Fruit fly (Drosophila melanogaster) whole organism, embryonic: ENCODE results near the gene Obp19c.

ENCODE experiments used
- Antp ChIP-seq: fragments of 200-800 bp; sonication (Bioruptor generic); optimal IDR thresholded peaks from 3 replicates; lab custom pipeline; 2016; ENCODE audit warnings: missing biosample characterization, missing genetic modification characterization
- Asciz ChIP-seq: fragments of 200-800 bp; sonication (Bioruptor generic); optimal IDR thresholded peaks from 2 replicates; lab custom pipeline; 2017; ENCODE audit warnings: missing biosample characterization, mild to moderate bottlenecking, missing genetic modification characterization, missing genetic modification reagents
- C15 ChIP-seq: fragments of 200-800 bp; sonication (Bioruptor generic); IDR thresholded peaks from 3 replicates; pipeline ENCODE4 v1.3.6; 2022; ENCODE audit warnings: missing biosample characterization, missing genetic modification characterization
- CG12219 ChIP-seq: fragments of 200-800 bp; sonication (Bioruptor generic); optimal IDR thresholded peaks from 3 replicates; lab custom pipeline; 2018; ENCODE audit warnings: missing biosample characterization, mild to moderate bottlenecking, missing genetic modification characterization
- CG1233 ChIP-seq: fragments of 200-800 bp; sonication (Bioruptor generic); optimal IDR thresholded peaks from 4 replicates; lab custom pipeline; 2018; ENCODE audit warnings: missing biosample characterization, mild to moderate bottlenecking, missing genetic modification characterization
- CG12744 ChIP-seq: fragments of 200-800 bp; sonication (Bioruptor generic); optimal IDR thresholded peaks from 2 replicates; lab custom pipeline; 2016; ENCODE audit warnings: missing biosample characterization, missing genetic modification characterization
- CG15073 ChIP-seq: fragments of 200-800 bp; sonication (Bioruptor generic); optimal IDR thresholded peaks from 2 replicates; lab custom pipeline; 2016; ENCODE audit warnings: missing biosample characterization, missing genetic modification characterization
- CG1602 ChIP-seq: fragments of 200-800 bp; sonication (Bioruptor generic); optimal IDR thresholded peaks from 3 replicates; lab custom pipeline; 2016; ENCODE audit warnings: missing biosample characterization, missing genetic modification characterization
- CG16813 ChIP-seq: fragments of 200-800 bp; sonication (Bioruptor generic); IDR thresholded peaks from 3 replicates; pipeline ENCODE4 v1.3.6; 2022; ENCODE audit warnings: missing biosample characterization, missing genetic modification characterization; ENCODE audit not compliant: partially characterized antibody
- CG17359 ChIP-seq: fragments of 200-800 bp; sonication (Bioruptor generic); optimal IDR thresholded peaks from 3 replicates; lab custom pipeline; 2018; ENCODE audit warnings: missing biosample characterization, mild to moderate bottlenecking, missing genetic modification characterization, moderate library complexity
- CG1792 ChIP-seq: fragments of 200-800 bp; sonication (Bioruptor generic); optimal IDR thresholded peaks from 2 replicates; lab custom pipeline; 2016; ENCODE audit warnings: missing biosample characterization, missing genetic modification characterization
- CG42726 ChIP-seq: fragments of 200-800 bp; sonication (Bioruptor generic); IDR thresholded peaks from 2 replicates; pipeline ENCODE4 v1.3.6; 2022; ENCODE audit warnings: missing biosample characterization, missing genetic modification characterization; ENCODE audit not compliant: partially characterized antibody
- CG9437 ChIP-seq: fragments of 200-800 bp; sonication (Bioruptor generic); optimal IDR thresholded peaks from 2 replicates; lab custom pipeline; 2018; ENCODE audit warnings: missing biosample characterization, mild to moderate bottlenecking, missing genetic modification characterization
- CkIIα-i1 ChIP-seq: fragments of 200-800 bp; sonication (Bioruptor generic); IDR thresholded peaks from 2 replicates; pipeline ENCODE4 v1.3.6; 2022; ENCODE audit warnings: missing biosample characterization, missing genetic modification characterization
- CoRest ChIP-seq: fragments of 200-800 bp; sonication (Bioruptor generic); optimal IDR thresholded peaks from 3 replicates; lab custom pipeline; 2018; ENCODE audit warnings: missing biosample characterization, mild to moderate bottlenecking, missing genetic modification characterization, moderate library complexity
- Dll ChIP-seq: fragments of 200-800 bp; sonication (Bioruptor generic); IDR thresholded peaks from 4 replicates; pipeline ENCODE4 v1.3.6; 2022; ENCODE audit warnings: missing biosample characterization, missing genetic modification characterization; ENCODE audit not compliant: partially characterized antibody
- Dref ChIP-seq: fragments of 200-800 bp; sonication (Bioruptor generic); IDR thresholded peaks from 2 replicates; pipeline ENCODE4 v1.3.6; 2022; ENCODE audit warnings: missing biosample characterization, missing genetic modification characterization
- E2f2 ChIP-seq: fragments of 200-800 bp; sonication (Bioruptor generic); IDR thresholded peaks from 2 replicates; pipeline ENCODE4 v1.3.6; 2022; ENCODE audit warnings: missing biosample characterization, missing genetic modification characterization
- HHEX ChIP-seq: fragments of 200-800 bp; sonication (Bioruptor generic); optimal IDR thresholded peaks from 3 replicates; lab custom pipeline; 2017; ENCODE audit warnings: missing biosample characterization, mild to moderate bottlenecking, missing genetic modification characterization, missing genetic modification reagents
- Hsf ChIP-seq: fragments of 200-800 bp; sonication (Bioruptor generic); optimal IDR thresholded peaks from 3 replicates; lab custom pipeline; 2016; ENCODE audit warnings: missing biosample characterization, missing genetic modification characterization
- NFAT ChIP-seq: fragments of 200-800 bp; sonication (Bioruptor generic); IDR thresholded peaks from 2 replicates; pipeline ENCODE4 v1.3.6; 2022; ENCODE audit warnings: missing biosample characterization, missing genetic modification characterization
- NK7.1 ChIP-seq: fragments of 200-800 bp; sonication (Bioruptor generic); optimal IDR thresholded peaks from 3 replicates; lab custom pipeline; 2016; ENCODE audit warnings: missing biosample characterization, missing genetic modification characterization
- Nf-YB ChIP-seq: fragments of 200-800 bp; sonication (Bioruptor generic); optimal IDR thresholded peaks from 3 replicates; lab custom pipeline; 2019; ENCODE audit warnings: missing biosample characterization, mild to moderate bottlenecking, missing genetic modification characterization, moderate library complexity
- Opbp ChIP-seq: fragments of 200-800 bp; sonication (Bioruptor generic); IDR thresholded peaks from 3 replicates; pipeline ENCODE4 v1.3.6; 2022; ENCODE audit warnings: missing biosample characterization, missing genetic modification characterization; ENCODE audit not compliant: partially characterized antibody
- Pdp1 ChIP-seq, 2 experiments: fragments of 200-800 bp; sonication (Bioruptor generic); optimal IDR thresholded peaks; 3 replicates each; lab custom pipeline; 2016; ENCODE audit warnings: missing biosample characterization in 2 of 2, missing genetic modification characterization in 2 of 2, mild to moderate bottlenecking in 1 of 2, moderate library complexity in 1 of 2
- Spps ChIP-seq: fragments of 200-800 bp; sonication (Bioruptor generic); optimal IDR thresholded peaks from 2 replicates; lab custom pipeline; 2018; ENCODE audit warnings: missing biosample characterization, mild to moderate bottlenecking, missing genetic modification characterization
- Stat92E ChIP-seq, 3 experiments: fragments of >200 bp in 2 of 3; fragments of 200-800 bp in 1 of 3; sonication (Bioruptor generic) in 1 of 3; optimal IDR thresholded peaks; 2 replicates each; lab custom pipeline; 2017 to 2019; ENCODE audit warnings: missing biosample characterization in 3 of 3, missing genetic modification characterization in 3 of 3, mild to moderate bottlenecking in 1 of 3, moderate library complexity in 1 of 3
- abd-A ChIP-seq: fragments of 200-800 bp; sonication (Bioruptor generic); optimal IDR thresholded peaks from 3 replicates; lab custom pipeline; 2019; ENCODE audit warnings: missing biosample characterization, mild to moderate bottlenecking, missing genetic modification characterization, moderate library complexity
- ap ChIP-seq: fragments of 200-800 bp; sonication (Bioruptor generic); IDR thresholded peaks from 2 replicates; pipeline ENCODE4 v1.3.6; 2022; ENCODE audit warnings: missing biosample characterization, missing genetic modification characterization
- ase ChIP-seq: fragments of 200-800 bp; sonication (Bioruptor generic); IDR thresholded peaks from 3 replicates; pipeline ENCODE4 v1.3.6; 2022; ENCODE audit warnings: missing biosample characterization, missing genetic modification characterization
- cato ChIP-seq: fragments of 200-800 bp; sonication (Bioruptor generic); optimal IDR thresholded peaks from 2 replicates; lab custom pipeline; 2016; ENCODE audit warnings: missing biosample characterization, missing genetic modification characterization, borderline replicate concordance
- chif ChIP-seq, 2 experiments: fragments of 200-800 bp; sonication (Bioruptor generic); optimal IDR thresholded peaks; 3 replicates each; lab custom pipeline; 2016; ENCODE audit warnings: missing biosample characterization in 2 of 2, missing genetic modification characterization in 2 of 2
- chn ChIP-seq: fragments of 200-800 bp; sonication (Bioruptor generic); optimal IDR thresholded peaks from 2 replicates; lab custom pipeline; 2016; ENCODE audit warnings: missing biosample characterization, missing genetic modification characterization
- croc ChIP-seq: fragments of 200-800 bp; sonication (Bioruptor generic); conservative IDR thresholded peaks from 3 replicates; pipeline ENCODE4 v1.3.6; 2022; ENCODE audit warnings: missing biosample characterization, missing genetic modification characterization
- disco-r ChIP-seq: fragments of 200-800 bp; sonication (Bioruptor generic); optimal IDR thresholded peaks from 2 replicates; lab custom pipeline; 2016; ENCODE audit warnings: missing biosample characterization, missing genetic modification characterization
- grau ChIP-seq: fragments of 200-800 bp; optimal IDR thresholded peaks from 3 replicates; lab custom pipeline; 2019; ENCODE audit warnings: missing biosample characterization, mild to moderate bottlenecking, missing genetic modification characterization, moderate library complexity
- hth ChIP-seq: fragments of >200 bp; optimal IDR thresholded peaks from 2 replicates; lab custom pipeline; 2017; ENCODE audit warnings: inconsistent platforms
- ken ChIP-seq: fragments of 200-800 bp; sonication (Bioruptor generic); IDR thresholded peaks from 3 replicates; pipeline ENCODE4 v1.3.6; 2022; ENCODE audit warnings: missing biosample characterization, missing genetic modification characterization
- peb ChIP-seq: fragments of 200-800 bp; sonication (Bioruptor generic); IDR thresholded peaks from 2 replicates; pipeline ENCODE4 v1.3.6; 2022; ENCODE audit warnings: missing biosample characterization, missing genetic modification characterization
- pfk ChIP-seq: fragments of 200-800 bp; sonication (Bioruptor generic); optimal IDR thresholded peaks from 2 replicates; lab custom pipeline; 2018; ENCODE audit warnings: missing biosample characterization, mild to moderate bottlenecking, missing genetic modification characterization, moderate library complexity
- rib ChIP-seq: fragments of 200-800 bp; sonication (Bioruptor generic); IDR thresholded peaks from 2 replicates; pipeline ENCODE4 v1.3.6; 2022; ENCODE audit warnings: missing biosample characterization, missing genetic modification characterization
- salm ChIP-seq: fragments of 200-800 bp; sonication (Bioruptor generic); optimal IDR thresholded peaks from 2 replicates; lab custom pipeline; 2018; ENCODE audit warnings: missing biosample characterization, mild to moderate bottlenecking, missing genetic modification characterization
- shn ChIP-seq: fragments of 200-800 bp; sonication (Bioruptor generic); optimal IDR thresholded peaks from 3 replicates; lab custom pipeline; 2016; ENCODE audit warnings: missing biosample characterization, missing genetic modification characterization
- slbo ChIP-seq: fragments of 200-800 bp; sonication (Bioruptor generic); IDR thresholded peaks from 2 replicates; pipeline ENCODE4 v1.3.6; 2022; ENCODE audit warnings: missing biosample characterization, missing genetic modification characterization
- sob ChIP-seq: fragments of 200-800 bp; sonication (Bioruptor generic); IDR thresholded peaks from 2 replicates; pipeline ENCODE4 v1.3.6; 2022; ENCODE audit warnings: missing biosample characterization, missing genetic modification characterization
- toy ChIP-seq: fragments of 200-800 bp; sonication (Bioruptor generic); IDR thresholded peaks from 2 replicates; pipeline ENCODE4 v1.3.6; 2022; ENCODE audit warnings: missing biosample characterization, missing genetic modification characterization
- unc-4 ChIP-seq: fragments of 200-800 bp; sonication (Bioruptor generic); IDR thresholded peaks from 2 replicates; pipeline ENCODE4 v1.3.6; 2022; ENCODE audit warnings: missing biosample characterization, missing genetic modification characterization; ENCODE audit not compliant: partially characterized antibody
- unpg ChIP-seq: fragments of 200-800 bp; sonication (Bioruptor generic); optimal IDR thresholded peaks from 3 replicates; lab custom pipeline; 2018; ENCODE audit warnings: missing biosample characterization, mild to moderate bottlenecking, missing genetic modification characterization, moderate library complexity

Gene Obp19c

dm6 chrX:20429482-20430204 is 10.9 kb upstream of the Obp19c start, which contains the start of the genes CG11710 and mal (continued):
- TF ChIP-seq CG16813 (GFP tag; lab: Robert Waterston, UW) (peak; percentile 35; the same call in 1 of the 3 replicates), CoRest (tag; lab: Kevin White, UChicago) (peak; percentile 84), chn (GFP tag; lab: Kevin White, UChicago) (peak; percentile 61), cato (GFP tag; lab: Kevin White, UChicago) (peak; percentile 47), grau (peak; percentile 81), Asciz (GFP tag; lab: Kevin White, UChicago) (no peak), slbo (GFP tag; lab: Robert Waterston, UW) (peak; percentile 73), C15 (GFP tag; lab: Robert Waterston, UW) (0 out of 3 replicates have a peak, but pooled peaks have one; percentile 37), Hsf (GFP tag; lab: Kevin White, UChicago) (peak; percentile 80), CG15073 (GFP tag; lab: Kevin White, UChicago) (no peak), Antp (GFP tag; lab: Kevin White, UChicago) (peak; percentile 50), sob (GFP tag; lab: Robert Waterston, UW) (peak; percentile 78), Opbp (GFP tag; lab: Robert Waterston, UW) (peak; percentile 62; the same call in 1 of the 3 replicates), CG1233 (peak; percentile 81), CG12744 (GFP tag; lab: Kevin White, UChicago) (peak; percentile 48), ase (GFP tag; lab: Robert Waterston, UW) (no peak), NK7.1 (GFP tag; lab: Kevin White, UChicago) (peak; percentile 73), HHEX (no peak), CG1792 (GFP tag; lab: Kevin White, UChicago) (peak; percentile 49), CG9437 (peak; percentile 61), Nf-YB (GFP tag; lab: Kevin White, UChicago) (peak; percentile 33), ap (GFP tag; lab: Robert Waterston, UW) (peak; percentile 50; the same call in 1 of the 2 replicates), E2f2 (GFP tag; lab: Robert Waterston, UW) (peak; percentile 39; the same call in 1 of the 2 replicates), pfk (peak; percentile 14), croc (GFP tag; lab: Robert Waterston, UW) (peak; percentile 77), chif (GFP tag; optimal IDR thresholded peaks at IDR 0.05; lab: Kevin White, UChicago) (peak; percentile 36 to 68), abd-A (tag; lab: Kevin White, UChicago) (no peak), shn (GFP tag; lab: Kevin White, UChicago) (peak; percentile 30), Spps (tag; lab: Kevin White, UChicago) (peak; percentile 52), Pdp1 (GFP tag; optimal IDR thresholded peaks at IDR 0.05; lab: Kevin White, UChicago) (peak; percentile 73 to 82), CG42726 (GFP tag; lab: Robert Waterston, UW) (no peak), unc-4 (GFP tag; lab: Robert Waterston, UW) (peak; percentile 37; the same call in 1 of the 2 replicates), rib (GFP tag; lab: Robert Waterston, UW) (no peak), hth (lab: Kevin White, UChicago) (no peak), CkIIα-i1 (GFP tag; lab: Robert Waterston, UW) (no peak), NFAT (peak; percentile 13; the same call in 1 of the 2 replicates), Dref (peak; percentile 61), Stat92E (GFP tag; optimal IDR thresholded peaks at IDR 0.05; lab: Kevin White, UChicago) (peak in 1 of 3 experiments; percentile 81), salm (tag; lab: Kevin White, UChicago) (peak; percentile 9), CG1602 (GFP tag; lab: Kevin White, UChicago) (peak; percentile 52), peb (GFP tag; lab: Robert Waterston, UW) (peak; percentile 61; the same call in 1 of the 2 replicates), ken (no peak), disco-r (GFP tag; lab: Kevin White, UChicago) (no peak), Dll (peak; percentile 62; the same call in 3 of the 4 replicates), unpg (no peak), CG17359 (tag; lab: Kevin White, UChicago) (peak; percentile 81), toy (no peak), CG12219 (GFP tag; lab: Kevin White, UChicago) (no peak)
